Worm (Caenorhabditis elegans) whole organism, late embryonic: ENCODE data around the gene msp-31.

ENCODE experiments used
- C08G9.2 ChIP-seq: sonication (generic microtip); optimal IDR thresholded peaks from 2 replicates; lab custom pipeline; 2016; ENCODE audit warnings: mild to moderate bottlenecking, missing genetic modification characterization, moderate library complexity, missing compliant biosample characterization
- T23F11.4 ChIP-seq: fragments of 200-800 bp; sonication (Bioruptor generic); optimal IDR thresholded peaks from 2 replicates; lab custom pipeline; 2018; ENCODE audit warnings: mild to moderate bottlenecking, missing genetic modification characterization, missing compliant biosample characterization
- Y22D7AL.16 ChIP-seq: sonication (generic microtip); optimal IDR thresholded peaks from 2 replicates; lab custom pipeline; 2016; ENCODE audit warnings: missing genetic modification characterization, missing compliant biosample characterization
- ahr-1 ChIP-seq: sonication (generic microtip); optimal IDR thresholded peaks from 2 replicates; lab custom pipeline; 2016; ENCODE audit warnings: missing genetic modification characterization, missing compliant biosample characterization
- ama-1 ChIP-seq: fragments of 150-350 bp; optimal IDR thresholded peaks from 2 replicates; lab custom pipeline; 2014
- ceh-18 ChIP-seq: sonication (generic microtip); optimal IDR thresholded peaks from 2 replicates; lab custom pipeline; 2016; ENCODE audit warnings: missing genetic modification characterization, missing compliant biosample characterization
- ceh-24 ChIP-seq: sonication (generic microtip); optimal IDR thresholded peaks from 2 replicates; lab custom pipeline; 2016; ENCODE audit warnings: mild to moderate bottlenecking, missing genetic modification characterization, missing compliant biosample characterization
- ceh-30 ChIP-seq: fragments of 150-350 bp; optimal IDR thresholded peaks from 2 replicates; lab custom pipeline; 2014; ENCODE audit warnings: missing biosample characterization, missing genetic modification characterization
- ceh-34 ChIP-seq: sonication (generic microtip); optimal IDR thresholded peaks from 2 replicates; lab custom pipeline; 2016; ENCODE audit warnings: mild to moderate bottlenecking, missing genetic modification characterization, missing compliant biosample characterization
- ceh-45 ChIP-seq: fragments of 200-800 bp; sonication (Bioruptor generic); IDR thresholded peaks from 2 replicates; pipeline ENCODE4 v1.3.6; 2022; ENCODE audit warnings: missing genetic modification reagents, missing genetic modification characterization, missing compliant biosample characterization
- ceh-48 ChIP-seq: sonication (generic microtip); optimal IDR thresholded peaks from 2 replicates; lab custom pipeline; 2016; ENCODE audit warnings: missing genetic modification characterization, inconsistent platforms, missing compliant biosample characterization
- ceh-6 ChIP-seq: fragments of 200-800 bp; sonication (Bioruptor generic); optimal IDR thresholded peaks from 2 replicates; lab custom pipeline; 2018; ENCODE audit warnings: mild to moderate bottlenecking, missing genetic modification characterization, missing compliant biosample characterization
- ceh-9 ChIP-seq: sonication (generic microtip); optimal IDR thresholded peaks from 2 replicates; lab custom pipeline; 2016; ENCODE audit warnings: mild to moderate bottlenecking, missing genetic modification characterization, inconsistent platforms, missing compliant biosample characterization
- che-1 ChIP-seq: sonication (generic microtip); optimal IDR thresholded peaks from 2 replicates; lab custom pipeline; 2016; ENCODE audit warnings: mild to moderate bottlenecking, missing genetic modification characterization, missing compliant biosample characterization
- dve-1 ChIP-seq: sonication (generic microtip); optimal IDR thresholded peaks from 2 replicates; lab custom pipeline; 2017; ENCODE audit warnings: antibody characterized with exemption, mild to moderate bottlenecking, missing genetic modification characterization, missing compliant biosample characterization
- elt-4 ChIP-seq: sonication (generic microtip); optimal IDR thresholded peaks from 2 replicates; lab custom pipeline; 2016; ENCODE audit warnings: missing genetic modification characterization, missing compliant biosample characterization
- eyg-1 ChIP-seq: sonication (generic microtip); optimal IDR thresholded peaks from 2 replicates; lab custom pipeline; 2016; ENCODE audit warnings: missing genotype, missing genetic modification characterization, missing compliant biosample characterization
- fax-1 ChIP-seq: sonication (generic microtip); optimal IDR thresholded peaks from 2 replicates; lab custom pipeline; 2016; ENCODE audit warnings: missing genotype, missing genetic modification characterization, missing compliant biosample characterization
- lim-6 ChIP-seq: sonication (generic microtip); optimal IDR thresholded peaks from 2 replicates; lab custom pipeline; 2016; ENCODE audit warnings: missing genetic modification characterization, missing compliant biosample characterization
- lin-11 ChIP-seq: fragments of 200-800 bp; sonication (Bioruptor generic); optimal IDR thresholded peaks from 2 replicates; lab custom pipeline; 2018; ENCODE audit warnings: mild to moderate bottlenecking, missing genetic modification characterization, missing compliant biosample characterization
- mec-3 ChIP-seq: sonication (generic microtip); optimal IDR thresholded peaks from 2 replicates; lab custom pipeline; 2016; ENCODE audit warnings: borderline replicate concordance, missing genetic modification characterization, missing compliant biosample characterization
- nhr-11 ChIP-seq: fragments of 150-350 bp; optimal IDR thresholded peaks from 2 replicates; lab custom pipeline; 2014; ENCODE audit warnings: missing biosample characterization, missing genetic modification characterization
- npax-4 ChIP-seq: sonication (generic microtip); optimal IDR thresholded peaks from 2 replicates; lab custom pipeline; 2016; ENCODE audit warnings: missing genetic modification characterization, missing compliant biosample characterization
- odd-2 ChIP-seq: sonication (generic microtip); optimal IDR thresholded peaks from 2 replicates; lab custom pipeline; 2017; ENCODE audit warnings: antibody characterized with exemption, mild to moderate bottlenecking, missing genetic modification characterization, missing compliant biosample characterization
- pag-3 ChIP-seq: sonication (generic microtip); optimal IDR thresholded peaks from 2 replicates; lab custom pipeline; 2016; ENCODE audit warnings: missing compliant biosample characterization, missing genetic modification characterization, borderline replicate concordance
- pat-9 ChIP-seq: fragments of 200-800 bp; sonication (Bioruptor generic); optimal IDR thresholded peaks from 2 replicates; lab custom pipeline; 2018; ENCODE audit warnings: mild to moderate bottlenecking, missing genetic modification characterization, moderate library complexity, missing compliant biosample characterization
- pha-2 ChIP-seq: sonication (generic microtip); optimal IDR thresholded peaks from 2 replicates; lab custom pipeline; 2017; ENCODE audit warnings: mild to moderate bottlenecking, missing genetic modification characterization, missing compliant biosample characterization
- pha-4 ChIP-seq: fragments of 150-350 bp; optimal IDR thresholded peaks from 2 replicates; lab custom pipeline; 2018; ENCODE audit warnings: missing biosample characterization, missing genetic modification reagents, missing genetic modification characterization
- pqm-1 ChIP-seq: sonication (generic microtip); optimal IDR thresholded peaks from 2 replicates; lab custom pipeline; 2016; ENCODE audit warnings: missing genetic modification characterization, missing compliant biosample characterization
- pros-1 ChIP-seq: fragments of 150-350 bp; optimal IDR thresholded peaks from 2 replicates; lab custom pipeline; 2014; ENCODE audit warnings: missing biosample characterization, missing genetic modification reagents, missing genetic modification characterization
- ref-2 ChIP-seq: sonication (generic microtip); optimal IDR thresholded peaks from 2 replicates; lab custom pipeline; 2016; ENCODE audit warnings: missing genetic modification characterization, missing compliant biosample characterization
- rnt-1 ChIP-seq: sonication (generic microtip); optimal IDR thresholded peaks from 2 replicates; lab custom pipeline; 2016; ENCODE audit warnings: missing genetic modification characterization, missing compliant biosample characterization
- sdc-2 ChIP-seq: sonication (generic microtip); optimal IDR thresholded peaks from 2 replicates; lab custom pipeline; 2016; ENCODE audit warnings: missing genotype, missing genetic modification characterization, missing compliant biosample characterization
- syd-9 ChIP-seq: sonication (generic microtip); optimal IDR thresholded peaks from 2 replicates; lab custom pipeline; 2016; ENCODE audit warnings: mild to moderate bottlenecking, missing genetic modification characterization, moderate library complexity, missing compliant biosample characterization
- tbx-7 ChIP-seq: sonication (generic microtip); optimal IDR thresholded peaks from 2 replicates; lab custom pipeline; 2016; ENCODE audit warnings: missing genotype, missing genetic modification characterization, missing compliant biosample characterization
- unc-3 ChIP-seq, 2 experiments: fragments of 200-800 bp in 1 of 2; sonication (Bioruptor generic) in 1 of 2; sonication (generic microtip) in 1 of 2; conservative IDR thresholded peaks in 1 of 2; optimal IDR thresholded peaks in 1 of 2; 2 replicates each; pipeline versions ENCODE4 v1.3.6 to Lab custom; 2016 to 2022; ENCODE audit warnings: missing compliant biosample characterization in 2 of 2, missing genetic modification characterization in 2 of 2, missing genetic modification reagents in 1 of 2
- unc-42 ChIP-seq: sonication (generic microtip); optimal IDR thresholded peaks from 2 replicates; lab custom pipeline; 2016; ENCODE audit warnings: missing genotype, missing genetic modification characterization, missing compliant biosample characterization

msp-31 gene

DNA sequence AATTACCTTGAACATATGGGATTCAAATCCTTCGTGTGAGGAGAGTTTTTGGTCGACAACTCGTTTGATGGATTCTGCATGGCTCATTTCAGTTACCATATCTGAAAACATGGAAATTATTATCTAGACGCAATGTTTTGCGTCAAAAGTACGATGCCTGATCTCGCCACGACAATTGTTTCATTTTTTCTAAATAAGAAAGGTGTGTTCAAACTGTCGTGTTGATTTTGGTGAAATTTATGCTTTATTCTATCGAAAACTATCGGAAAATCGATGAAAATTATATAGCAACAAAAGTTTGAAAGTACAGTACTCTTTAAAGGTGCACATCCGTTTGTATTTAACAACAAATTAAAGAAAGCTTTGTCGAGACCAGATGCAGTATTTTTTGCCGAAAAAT lies 24.7 kb upstream of the msp-31 start, which contains the start of gene cblc-1:
TSS of gene cblc-1 (minus strand) at position 101 of the 400 bp plus-strand sequence.
- TF ChIP-seq fax-1 (tag; lab: Kevin White, UChicago) (no peak), ceh-30 (no peak), ceh-18 (tag; lab: Kevin White, UChicago) (no peak), ceh-24 (no peak), che-1 (tag; lab: Kevin White, UChicago) (no peak), sdc-2 (tag; lab: Kevin White, UChicago) (no peak), pag-3 (tag; lab: Kevin White, UChicago) (no peak), syd-9 (tag; lab: Kevin White, UChicago) (no peak), ceh-6 (GFP tag; lab: Kevin White, UChicago) (no peak), pros-1 (tag; lab: Kevin White, UChicago) (no peak), ceh-9 (tag; lab: Kevin White, UChicago) (no peak), ceh-48 (no peak), mec-3 (tag; lab: Kevin White, UChicago) (no peak), pha-4 (no peak), ceh-45 (no peak), dve-1 (tag; lab: Kevin White, UChicago) (no peak), ahr-1 (tag; lab: Kevin White, UChicago) (no peak), T23F11.4 (GFP tag; lab: Kevin White, UChicago) (no peak), rnt-1 (tag; lab: Kevin White, UChicago) (no peak)

- TF ChIP-seq lin-11 (no peak), nhr-11 (no peak)
Observed at ce11 chrII:4937743-4938142, 21.4 kb upstream of the msp-31 start, which contains the start of gene ZK546.4. Gene ZK546.4 (plus strand): TSS chrII:4938043.

- TF ChIP-seq unc-42 (tag; lab: Kevin White, UChicago), result peak; percentile 60
- no peak for TF ChIP-seq ref-2
- no peak for TF ChIP-seq elt-4
- TF ChIP-seq pag-3 (tag; lab: Kevin White, UChicago), result no peak
- TF ChIP-seq odd-2 (tag; lab: Kevin White, UChicago), result no peak
- no peak for TF ChIP-seq ceh-6 (GFP tag; lab: Kevin White, UChicago)
- peak; percentile 25 for TF ChIP-seq ceh-48
- no peak for TF ChIP-seq Y22D7AL.16 (tag; lab: Kevin White, UChicago)
Observed at ce11 chrII:4935518-4935917, 19.2 kb upstream of the msp-31 start, which contains the start of gene ZK546.5. Gene ZK546.5 (plus strand): TSS chrII:4935818.

DNA sequence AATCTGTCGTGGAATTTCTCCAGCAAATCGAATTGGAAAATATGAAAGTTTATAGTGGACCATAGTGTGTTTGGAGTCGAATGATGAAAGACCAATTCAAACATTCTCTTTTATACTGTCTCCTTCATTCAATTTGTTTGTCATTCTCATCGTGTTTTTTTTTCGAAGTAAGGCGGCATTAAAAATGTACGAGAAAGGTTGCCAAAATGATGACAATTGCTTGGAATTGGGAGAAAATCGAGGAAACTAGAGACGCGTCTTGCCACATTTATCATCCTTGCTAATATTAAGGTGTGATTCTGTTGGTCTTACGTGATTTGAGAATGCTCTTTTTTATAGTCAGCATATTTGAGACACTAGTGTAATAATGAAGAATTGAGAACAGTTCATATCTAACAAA lies 18.6 kb upstream of the msp-31 start, which contains the start of gene gst-30:
TSS of gene gst-30 (minus strand) at position 101 of the 400 bp plus-strand sequence.
- TF ChIP-seq Y22D7AL.16 (tag; lab: Kevin White, UChicago), result no peak
- no peak for TF ChIP-seq tbx-7
- TF ChIP-seq pha-4, result no peak
- no peak for TF ChIP-seq unc-3 (GFP tag; conservative IDR thresholded peaks at IDR 0.05; lab: Robert Waterston, UW)
- TF ChIP-seq unc-3 (tag; optimal IDR thresholded peaks at IDR 0.05; lab: Kevin White, UChicago), result no peak
- TF ChIP-seq lim-6 (tag; lab: Kevin White, UChicago), result no peak
- no peak for TF ChIP-seq pha-2 (tag; lab: Kevin White, UChicago)
- no peak for TF ChIP-seq pqm-1
- no peak for TF ChIP-seq eyg-1 (tag; lab: Kevin White, UChicago)
- TF ChIP-seq npax-4 (tag; lab: Kevin White, UChicago), result no peak
- no peak for TF ChIP-seq ceh-34 (tag; lab: Kevin White, UChicago)
- TF ChIP-seq C08G9.2 (tag; lab: Kevin White, UChicago), result no peak
- no peak for TF ChIP-seq ceh-9 (tag; lab: Kevin White, UChicago)
- no peak for TF ChIP-seq syd-9 (tag; lab: Kevin White, UChicago)
- TF ChIP-seq pat-9 (tag; lab: Kevin White, UChicago), result no peak
- TF ChIP-seq ama-1, result no peak
- no peak for TF ChIP-seq lin-11
